Worm (Caenorhabditis elegans) whole organism, L1 larva: ENCODE results near the gene cyp-31A2.

Experiments used
- C04F5.9 ChIP-seq: sonication (generic microtip); optimal IDR thresholded peaks from 2 replicates; lab custom pipeline; 2016; ENCODE audit warnings: missing genetic modification characterization, missing compliant biosample characterization
- C16A3.4 ChIP-seq: fragments of 150-350 bp; optimal IDR thresholded peaks from 2 replicates; lab custom pipeline; 2014; ENCODE audit warnings: missing biosample characterization, missing genetic modification characterization
- C34B4.2 ChIP-seq: sonication (generic microtip); optimal IDR thresholded peaks from 2 replicates; lab custom pipeline; 2017; ENCODE audit warnings: mild to moderate bottlenecking, missing genetic modification characterization, missing compliant biosample characterization
- Y116A8C.19 ChIP-seq: sonication (generic microtip); optimal IDR thresholded peaks from 2 replicates; lab custom pipeline; 2016; ENCODE audit warnings: missing compliant biosample characterization, missing genetic modification characterization, borderline replicate concordance
- alr-1 ChIP-seq: fragments of 200-800 bp; sonication (Bioruptor generic); optimal IDR thresholded peaks from 2 replicates; lab custom pipeline; 2018; ENCODE audit warnings: borderline replicate concordance, mild to moderate bottlenecking, missing genetic modification characterization, missing compliant biosample characterization
- ama-1 ChIP-seq: fragments of 150-350 bp; optimal IDR thresholded peaks from 2 replicates; lab custom pipeline; 2014
- blmp-1 ChIP-seq: fragments of 150-350 bp; optimal IDR thresholded peaks from 2 replicates; lab custom pipeline; 2014; ENCODE audit warnings: missing biosample characterization, missing genetic modification characterization
- ceh-8 ChIP-seq: fragments of 200-800 bp; sonication (Bioruptor generic); optimal IDR thresholded peaks from 2 replicates; lab custom pipeline; 2018; ENCODE audit warnings: mild to moderate bottlenecking, missing genetic modification characterization, moderate library complexity, missing compliant biosample characterization
- ceh-82 ChIP-seq, 3 experiments: fragments of 150-350 bp in 1 of 3; sonication (generic microtip) in 2 of 3; optimal IDR thresholded peaks; 2 replicates each; lab custom pipeline; 2014 to 2017; ENCODE audit warnings: missing biosample characterization in 3 of 3, missing genetic modification characterization in 3 of 3
- ces-1 ChIP-seq: fragments of 150-350 bp; optimal IDR thresholded peaks from 2 replicates; lab custom pipeline; 2014; ENCODE audit warnings: missing biosample characterization, missing genetic modification reagents, missing genetic modification characterization
- efl-3 ChIP-seq: fragments of 200-800 bp; sonication (Bioruptor generic); optimal IDR thresholded peaks from 2 replicates; lab custom pipeline; 2018; ENCODE audit warnings: mild to moderate bottlenecking, missing genetic modification characterization, missing compliant biosample characterization
- egl-27 ChIP-seq, 2 experiments: fragments of 150-350 bp in 1 of 2; sonication (generic microtip); optimal IDR thresholded peaks; 3 replicates each; lab custom pipeline; 2017 to 2018; ENCODE audit warnings: missing biosample characterization in 2 of 2, missing genetic modification characterization in 2 of 2, missing genetic modification reagents in 2 of 2
- elt-2 ChIP-seq: sonication (generic microtip); optimal IDR thresholded peaks from 2 replicates; lab custom pipeline; 2016; ENCODE audit warnings: missing genetic modification characterization, mild to moderate bottlenecking, inconsistent platforms, missing compliant biosample characterization, missing genetic modification reagents
- ets-5 ChIP-seq: fragments of 200-800 bp; sonication (Bioruptor generic); IDR thresholded peaks from 2 replicates; pipeline ENCODE4 v1.3.6; 2022; ENCODE audit warnings: missing genetic modification characterization, missing compliant biosample characterization
- fkh-8 ChIP-seq: sonication (generic microtip); optimal IDR thresholded peaks from 2 replicates; lab custom pipeline; 2016; ENCODE audit warnings: mild to moderate bottlenecking, missing genetic modification characterization, missing compliant biosample characterization
- fos-1 ChIP-seq: fragments of 150-350 bp; optimal IDR thresholded peaks from 2 replicates; lab custom pipeline; 2014; ENCODE audit warnings: missing biosample characterization, missing genetic modification characterization
- grh-1 ChIP-seq: fragments of 200-800 bp; sonication (Bioruptor generic); IDR thresholded peaks from 2 replicates; pipeline ENCODE4 v1.3.6; 2022; ENCODE audit warnings: missing genetic modification reagents, missing genetic modification characterization, missing compliant biosample characterization
- irx-1 ChIP-seq: sonication (generic microtip); optimal IDR thresholded peaks from 2 replicates; lab custom pipeline; 2016; ENCODE audit warnings: missing genetic modification characterization, missing compliant biosample characterization
- lin-13 ChIP-seq: fragments of 150-350 bp; optimal IDR thresholded peaks from 2 replicates; lab custom pipeline; 2014; ENCODE audit warnings: missing biosample characterization, missing genetic modification reagents, missing genetic modification characterization
- lin-14 ChIP-seq: fragments of 200-800 bp; sonication (Bioruptor generic); optimal IDR thresholded peaks from 2 replicates; lab custom pipeline; 2018; ENCODE audit warnings: mild to moderate bottlenecking, missing genetic modification characterization, moderate library complexity, missing compliant biosample characterization
- lin-35 ChIP-seq, 2 experiments: fragments of 150-350 bp; optimal IDR thresholded peaks; 2 replicates each; lab custom pipeline; 2014; ENCODE audit warnings: missing biosample characterization in 2 of 2, missing genetic modification characterization in 2 of 2, missing genetic modification reagents in 2 of 2
- lin-39 ChIP-seq: fragments of 150-350 bp; optimal IDR thresholded peaks from 2 replicates; lab custom pipeline; 2014; ENCODE audit warnings: missing biosample characterization, missing genetic modification reagents, missing genetic modification characterization
- lir-3 ChIP-seq: sonication (generic microtip); optimal IDR thresholded peaks from 2 replicates; lab custom pipeline; 2016; ENCODE audit warnings: mild to moderate bottlenecking, missing genetic modification characterization, moderate library complexity, missing compliant biosample characterization; ENCODE audit not compliant: poor library complexity
- lsy-2 ChIP-seq, 2 experiments: fragments of 150-350 bp; optimal IDR thresholded peaks; 2 replicates each; lab custom pipeline; 2014; ENCODE audit warnings: missing biosample characterization in 2 of 2, missing genetic modification characterization in 2 of 2
- mab-9 ChIP-seq: fragments of 200-800 bp; sonication (Bioruptor generic); IDR thresholded peaks from 2 replicates; pipeline ENCODE4 v1.3.6; 2022; ENCODE audit warnings: missing genetic modification reagents, missing genetic modification characterization, missing compliant biosample characterization
- mdl-1 ChIP-seq, 2 experiments: fragments of 150-350 bp; optimal IDR thresholded peaks; 2 replicates each; lab custom pipeline; 2014 to 2017; ENCODE audit warnings: missing biosample characterization in 2 of 2, missing genetic modification characterization in 2 of 2, inconsistent platforms in 1 of 2
- mef-2 ChIP-seq: fragments of 150-350 bp; optimal IDR thresholded peaks from 2 replicates; lab custom pipeline; 2014; ENCODE audit warnings: missing biosample characterization, missing genetic modification characterization
- nhr-11 ChIP-seq: fragments of 150-350 bp; optimal IDR thresholded peaks from 2 replicates; lab custom pipeline; 2014; ENCODE audit warnings: missing biosample characterization, missing genetic modification characterization
- nhr-20 ChIP-seq: sonication (generic microtip); optimal IDR thresholded peaks from 2 replicates; lab custom pipeline; 2016; ENCODE audit warnings: mild to moderate bottlenecking, missing genetic modification characterization, missing compliant biosample characterization
- nhr-28 ChIP-seq: fragments of 150-350 bp; optimal IDR thresholded peaks from 2 replicates; lab custom pipeline; 2014; ENCODE audit warnings: missing biosample characterization, missing genetic modification characterization
- nhr-47 ChIP-seq: sonication (generic microtip); optimal IDR thresholded peaks from 2 replicates; lab custom pipeline; 2016; ENCODE audit warnings: mild to moderate bottlenecking, missing genetic modification characterization, moderate library complexity, missing compliant biosample characterization
- nhr-71 ChIP-seq: sonication (generic microtip); optimal IDR thresholded peaks from 2 replicates; lab custom pipeline; 2016; ENCODE audit warnings: mild to moderate bottlenecking, missing genetic modification characterization, moderate library complexity, missing compliant biosample characterization
- nhr-76 ChIP-seq: sonication (generic microtip); optimal IDR thresholded peaks from 2 replicates; lab custom pipeline; 2017; ENCODE audit warnings: missing biosample characterization, missing genetic modification characterization
- nhr-77 ChIP-seq: fragments of 150-350 bp; optimal IDR thresholded peaks from 2 replicates; lab custom pipeline; 2014; ENCODE audit warnings: missing biosample characterization, missing genetic modification characterization
- nhr-84 ChIP-seq: sonication (generic microtip); optimal IDR thresholded peaks from 2 replicates; lab custom pipeline; 2017; ENCODE audit warnings: missing biosample characterization, missing genetic modification characterization
- nhr-85 ChIP-seq: sonication (generic microtip); peaks from one replicate; lab custom pipeline; 2016; ENCODE audit warnings: missing genetic modification characterization, inconsistent platforms, missing compliant biosample characterization
- nhr-90 ChIP-seq: sonication (generic microtip); optimal IDR thresholded peaks from 2 replicates; lab custom pipeline; 2016; ENCODE audit warnings: mild to moderate bottlenecking, missing genetic modification characterization, missing compliant biosample characterization; ENCODE audit not compliant: poor library complexity
- pag-3 ChIP-seq: sonication (generic microtip); optimal IDR thresholded peaks from 2 replicates; lab custom pipeline; 2017; ENCODE audit warnings: missing genetic modification characterization, mild to moderate bottlenecking, missing compliant biosample characterization, antibody characterized with exemption, borderline replicate concordance; ENCODE audit not compliant: insufficient read depth
- pax-3 ChIP-seq: fragments of 200-800 bp; sonication (Bioruptor generic); optimal IDR thresholded peaks from 2 replicates; lab custom pipeline; 2018; ENCODE audit warnings: mild to moderate bottlenecking, missing genetic modification characterization, moderate library complexity, missing compliant biosample characterization
- pqm-1 ChIP-seq: sonication (generic microtip); optimal IDR thresholded peaks from 3 replicates; lab custom pipeline; 2017; ENCODE audit warnings: missing biosample characterization, missing genetic modification characterization
- rnt-1 ChIP-seq: sonication (generic microtip); optimal IDR thresholded peaks from 2 replicates; lab custom pipeline; 2016; ENCODE audit warnings: mild to moderate bottlenecking, missing genetic modification characterization, moderate library complexity, missing compliant biosample characterization
- skn-1 ChIP-seq: fragments of 150-350 bp; optimal IDR thresholded peaks from 2 replicates; lab custom pipeline; 2014; ENCODE audit warnings: missing biosample characterization, missing genetic modification characterization
- snpc-4 ChIP-seq: fragments of 150-350 bp; optimal IDR thresholded peaks from 2 replicates; lab custom pipeline; 2014; ENCODE audit warnings: missing biosample characterization, missing genetic modification characterization
- snu-23 ChIP-seq: sonication (generic microtip); optimal IDR thresholded peaks from 2 replicates; lab custom pipeline; 2016; ENCODE audit warnings: missing genetic modification characterization, missing compliant biosample characterization
- sox-4 ChIP-seq: sonication (generic microtip); optimal IDR thresholded peaks from 2 replicates; lab custom pipeline; 2016; ENCODE audit warnings: missing genetic modification characterization, missing compliant biosample characterization
- sup-37 ChIP-seq: fragments of 200-800 bp; sonication (Bioruptor generic); optimal IDR thresholded peaks from 2 replicates; lab custom pipeline; 2018; ENCODE audit warnings: mild to moderate bottlenecking, missing genetic modification characterization, missing compliant biosample characterization
- tlp-1 ChIP-seq: fragments of 150-350 bp; optimal IDR thresholded peaks from 2 replicates; lab custom pipeline; 2014; ENCODE audit warnings: missing biosample characterization, missing genetic modification characterization
- unc-86 ChIP-seq: sonication (generic microtip); optimal IDR thresholded peaks from 2 replicates; lab custom pipeline; 2016; ENCODE audit warnings: missing genetic modification characterization, missing compliant biosample characterization
- unc-98 ChIP-seq: fragments of 200-800 bp; sonication (Bioruptor generic); IDR thresholded peaks from 2 replicates; pipeline ENCODE4 v1.3.6; 2022; ENCODE audit warnings: missing genetic modification characterization, missing compliant biosample characterization
- xbp-1 ChIP-seq: sonication (generic microtip); optimal IDR thresholded peaks from 2 replicates; lab custom pipeline; 2016; ENCODE audit warnings: missing genetic modification characterization, missing compliant biosample characterization
- ztf-11 ChIP-seq, 2 experiments: sonication (generic microtip); optimal IDR thresholded peaks; 2 replicates each; lab custom pipeline; 2016 to 2017; ENCODE audit warnings: missing genetic modification characterization in 2 of 2, missing biosample characterization in 1 of 2, missing compliant biosample characterization in 1 of 2

Gene cyp-31A2

ce11 chrIV:11431448-11431847 lies 27.7 kb downstream of the cyp-31A2 start:
- TF ChIP-seq nhr-28 (tag; lab: Kevin White, UChicago), result no peak
- peak; percentile 30 for TF ChIP-seq lin-14 (GFP tag; lab: Kevin White, UChicago)

- no peak for TF ChIP-seq nhr-11 (tag; lab: Kevin White, UChicago)
- TF ChIP-seq nhr-84, result no peak
- TF ChIP-seq lin-35 (GFP tag; optimal IDR thresholded peaks at IDR 0.05; lab: Kevin White, UChicago), result peak; percentile 73 to 75
- peak; percentile 80 for TF ChIP-seq nhr-47 (tag; lab: Kevin White, UChicago)
- TF ChIP-seq fos-1 (tag; lab: Kevin White, UChicago), result peak; percentile 21
- peak; percentile 65 for TF ChIP-seq xbp-1 (tag; lab: Kevin White, UChicago)
- no peak for TF ChIP-seq lir-3 (tag; lab: Kevin White, UChicago)
- TF ChIP-seq ceh-8 (GFP tag; lab: Kevin White, UChicago), result peak; percentile 27
- no peak for TF ChIP-seq ama-1 (lab: Kevin White, UChicago)
- TF ChIP-seq mef-2 (tag; lab: Kevin White, UChicago), result peak; percentile 13
- no peak for TF ChIP-seq C34B4.2 (tag; lab: Kevin White, UChicago)
- no peak for TF ChIP-seq egl-27 (tag; optimal IDR thresholded peaks at IDR 0.05; lab: Kevin White, UChicago)
- TF ChIP-seq tlp-1 (tag; lab: Kevin White, UChicago), result no peak
- no peak for TF ChIP-seq Y116A8C.19 (tag; lab: Kevin White, UChicago)
- no peak for TF ChIP-seq alr-1 (tag; lab: Kevin White, UChicago)
- TF ChIP-seq unc-86 (tag; lab: Kevin White, UChicago), result peak; percentile 57
- TF ChIP-seq snpc-4 (tag; lab: Kevin White, UChicago), result peak; percentile 67
- peak; percentile 17 for TF ChIP-seq sup-37 (GFP tag; lab: Kevin White, UChicago)
- TF ChIP-seq sox-4 (tag; lab: Kevin White, UChicago), result no peak
- no peak for TF ChIP-seq efl-3 (GFP tag; lab: Kevin White, UChicago)
- peak; percentile 59 for TF ChIP-seq pag-3
- no peak for TF ChIP-seq mab-9 (GFP tag; lab: Robert Waterston, UW)
- peak; percentile 43 for TF ChIP-seq C04F5.9 (tag; lab: Kevin White, UChicago)
- TF ChIP-seq rnt-1, result peak; percentile 87
- no peak for TF ChIP-seq elt-2 (tag; lab: Kevin White, UChicago)
- peak; percentile 60 to 87 (median 87) for TF ChIP-seq ceh-82 (tag; optimal IDR thresholded peaks at IDR 0.05; lab: Kevin White, UChicago)
- TF ChIP-seq skn-1 (tag; lab: Kevin White, UChicago), result peak; percentile 65
- peak; percentile 45 for TF ChIP-seq lin-13 (GFP tag; lab: Kevin White, UChicago)
- peak; percentile 73 for TF ChIP-seq nhr-20 (tag; lab: Kevin White, UChicago)
- no peak for TF ChIP-seq ets-5
- peak; percentile 76 to 84 for TF ChIP-seq lsy-2 (tag; optimal IDR thresholded peaks at IDR 0.05; lab: Kevin White, UChicago)
- TF ChIP-seq pqm-1 (tag; lab: Kevin White, UChicago), result no peak
- no peak for TF ChIP-seq ces-1 (GFP tag; lab: Kevin White, UChicago)
- no peak for TF ChIP-seq unc-98 (GFP tag; lab: Robert Waterston, UW)
- TF ChIP-seq ztf-11 (tag; optimal IDR thresholded peaks at IDR 0.05; lab: Kevin White, UChicago), result no peak
- peak; percentile 79 for TF ChIP-seq snu-23 (GFP tag; lab: Kevin White, UChicago)
- no peak for TF ChIP-seq lin-39 (tag; lab: Kevin White, UChicago)
- peak; percentile 44 for TF ChIP-seq fkh-8 (tag; lab: Kevin White, UChicago)
- TF ChIP-seq pax-3, result no peak
- TF ChIP-seq mdl-1 (tag; optimal IDR thresholded peaks at IDR 0.05; lab: Kevin White, UChicago), result peak in 1 of 2 experiments; percentile 43
- no peak for TF ChIP-seq nhr-76 (tag; lab: Kevin White, UChicago)
- TF ChIP-seq C16A3.4, result peak; percentile 38
- TF ChIP-seq nhr-90 (tag; lab: Kevin White, UChicago), result peak; percentile 44
- peak; percentile 42 for TF ChIP-seq nhr-77 (tag; lab: Kevin White, UChicago)
- TF ChIP-seq nhr-71 (tag; lab: Kevin White, UChicago), result peak; percentile 86
- peak; percentile 58 for TF ChIP-seq irx-1
- no peak for TF ChIP-seq blmp-1
- no peak for TF ChIP-seq nhr-28 (tag; lab: Kevin White, UChicago)
- peak; percentile 58 for TF ChIP-seq nhr-85 (tag; lab: Kevin White, UChicago)
- TF ChIP-seq grh-1 (GFP tag; lab: Robert Waterston, UW), result no peak
Measured at ce11 chrIV:11433709-11434108, 29.9 kb downstream of the cyp-31A2 start.
